Worm (Caenorhabditis elegans) whole organism, early embryonic: ENCODE measurements around the gene polg-1.

Experiments
- F13C5.2 ChIP-seq: sonication (generic microtip); optimal IDR thresholded peaks from 2 replicates; lab custom pipeline; 2017; ENCODE audit warnings: mild to moderate bottlenecking, missing genetic modification characterization, inconsistent platforms, missing compliant biosample characterization
- hmbx-1 ChIP-seq: sonication (generic microtip); optimal IDR thresholded peaks from 2 replicates; lab custom pipeline; 2016; ENCODE audit warnings: mild to moderate bottlenecking, missing genetic modification characterization, missing compliant biosample characterization

- no peak for TF ChIP-seq hmbx-1
- TF ChIP-seq F13C5.2 (tag; lab: Kevin White, UChicago), result no peak
Observed at ce11 chrII:12143558-12143957, 56.2 kb downstream of the polg-1 start.
